Fruit fly (Drosophila melanogaster): ENCODE measurements around the gene CG34417.

The CG34417 gene

dm6 chrX:6604706-6605105 lies 64.1 kb downstream of the CG34417 start:
- no peak for TF ChIP-seq Sp1 (GFP tag; optimal IDR thresholded peaks at IDR 0.05)
- TF ChIP-seq foxo (GFP tag; optimal IDR thresholded peaks at IDR 0.05), result no peak
- TF ChIP-seq OdsH (GFP tag; optimal IDR thresholded peaks at IDR 0.05), result no peak
- TF ChIP-seq dsf (GFP tag; optimal IDR thresholded peaks at IDR 0.05; ENCODE audit: borderline replicate concordance), result no peak
- TF ChIP-seq lola (GFP tag; optimal IDR thresholded peaks at IDR 0.05), result no peak
- TF ChIP-seq dl (GFP tag; optimal IDR thresholded peaks at IDR 0.05; ENCODE audit: insufficient read depth in 1 of 2, partially characterized antibody in 2 of 2), result no peak
- no peak for TF ChIP-seq woc (GFP tag; optimal IDR thresholded peaks at IDR 0.05)
- TF ChIP-seq brk (GFP tag; optimal IDR thresholded peaks at IDR 0.05), result no peak
- TF ChIP-seq Dif (GFP tag; optimal IDR thresholded peaks at IDR 0.05; ENCODE audit: partially characterized antibody), result no peak
- TF ChIP-seq Jra (GFP tag; optimal IDR thresholded peaks at IDR 0.05), result no peak
- TF ChIP-seq ey (GFP tag; optimal IDR thresholded peaks at IDR 0.05), result no peak
- no peak for TF ChIP-seq rgr (GFP tag; optimal IDR thresholded peaks at IDR 0.05)
- no peak for TF ChIP-seq Rel (GFP tag; optimal IDR thresholded peaks at IDR 0.05)
- no peak for TF ChIP-seq Rel (tag; optimal IDR thresholded peaks at IDR 0.05)
- TF ChIP-seq Hr78 (GFP tag; optimal IDR thresholded peaks at IDR 0.05), result no peak
- TF ChIP-seq fru (GFP tag; optimal IDR thresholded peaks at IDR 0.05), result no peak
- TF ChIP-seq jim (GFP tag; optimal IDR thresholded peaks at IDR 0.05), result no peak
- TF ChIP-seq N (GFP tag; optimal IDR thresholded peaks at IDR 0.05), result no peak

dm6 chrX:6611831-6612230 lies 71.3 kb downstream of the CG34417 start:
- TF ChIP-seq tai (GFP tag; optimal IDR thresholded peaks at IDR 0.05) (no peak), GATAd (GFP tag; optimal IDR thresholded peaks at IDR 0.05) (no peak), Abd-B (GFP tag; optimal IDR thresholded peaks at IDR 0.05) (no peak), Mio (GFP tag; optimal IDR thresholded peaks at IDR 0.05) (no peak), rgr (GFP tag; optimal IDR thresholded peaks at IDR 0.05) (no peak), Sp1 (GFP tag; optimal IDR thresholded peaks at IDR 0.05) (no peak), sv (GFP tag; optimal IDR thresholded peaks at IDR 0.05) (no peak), CG9705 (GFP tag; optimal IDR thresholded peaks at IDR 0.05) (no peak), sage (GFP tag; optimal IDR thresholded peaks at IDR 0.05) (no peak), psq (GFP tag; optimal IDR thresholded peaks at IDR 0.05) (no peak), Hr83 (GFP tag; optimal IDR thresholded peaks at IDR 0.05; ENCODE audit: poor library complexity, severe bottlenecking) (no peak), CG32264 (GFP tag; optimal IDR thresholded peaks at IDR 0.05) (no peak), Dif (GFP tag; optimal IDR thresholded peaks at IDR 0.05; ENCODE audit: partially characterized antibody) (no peak)

- TF ChIP-seq fru (GFP tag; optimal IDR thresholded peaks at IDR 0.05) (no peak), GATAd (GFP tag; optimal IDR thresholded peaks at IDR 0.05) (no peak), psq (GFP tag; optimal IDR thresholded peaks at IDR 0.05) (no peak), Jra (GFP tag; optimal IDR thresholded peaks at IDR 0.05) (no peak), sage (GFP tag; optimal IDR thresholded peaks at IDR 0.05) (no peak), ey (GFP tag; optimal IDR thresholded peaks at IDR 0.05) (no peak), Hr78 (GFP tag; optimal IDR thresholded peaks at IDR 0.05) (no peak), OdsH (GFP tag; optimal IDR thresholded peaks at IDR 0.05) (no peak)
Measured at dm6 chrX:6612509-6612908, 71.9 kb downstream of the CG34417 start.

dm6 chrX:6613581-6613980 lies 73.0 kb downstream of the CG34417 start:
- TF ChIP-seq dmrt93B (GFP tag; optimal IDR thresholded peaks at IDR 0.05), result no peak
- TF ChIP-seq sv (GFP tag; optimal IDR thresholded peaks at IDR 0.05), result no peak
- TF ChIP-seq CG9705 (GFP tag; optimal IDR thresholded peaks at IDR 0.05), result no peak
- TF ChIP-seq lola (GFP tag; optimal IDR thresholded peaks at IDR 0.05), result no peak
- TF ChIP-seq Vsx2 (GFP tag; optimal IDR thresholded peaks at IDR 0.05; ENCODE audit: partially characterized antibody), result no peak
- TF ChIP-seq Hnf4 (GFP tag; optimal IDR thresholded peaks at IDR 0.05), result no peak
- TF ChIP-seq jim (GFP tag; optimal IDR thresholded peaks at IDR 0.05), result no peak
- TF ChIP-seq Dif (GFP tag; optimal IDR thresholded peaks at IDR 0.05; ENCODE audit: partially characterized antibody), result no peak
- TF ChIP-seq pan (optimal IDR thresholded peaks at IDR 0.05), result no peak
- TF ChIP-seq woc (GFP tag; optimal IDR thresholded peaks at IDR 0.05), result no peak
- no peak for TF ChIP-seq CG32264 (GFP tag; optimal IDR thresholded peaks at IDR 0.05)
- TF ChIP-seq dl (GFP tag; optimal IDR thresholded peaks at IDR 0.05; ENCODE audit: insufficient read depth in 1 of 2, partially characterized antibody in 2 of 2), result no peak

- peak; percentile 2 for TF ChIP-seq sv (GFP tag; optimal IDR thresholded peaks at IDR 0.05)
- no peak for TF ChIP-seq rgr (GFP tag; optimal IDR thresholded peaks at IDR 0.05)
- TF ChIP-seq dmrt93B (GFP tag; optimal IDR thresholded peaks at IDR 0.05), result no peak
- TF ChIP-seq h (GFP tag; optimal IDR thresholded peaks at IDR 0.05), result no peak
- TF ChIP-seq Jra (GFP tag; optimal IDR thresholded peaks at IDR 0.05), result no peak
Measured at dm6 chrX:6614266-6614665, 73.7 kb downstream of the CG34417 start.

All from whole organism, wandering third instar larva.